Worm (Caenorhabditis elegans) whole organism, mixed stage, embryonic: Measurements from ENCODE around the gene T10D4.11.
"Not testable (repeated sequence)": the region's sequence is repeated elsewhere in the genome, so short reads cannot be mapped to it uniquely, and the experiment has no call there.

Experiments
- bed-3 ChIP-seq: fragments of 200-800 bp; sonication (Bioruptor generic); optimal IDR thresholded peaks from 3 replicates; lab custom pipeline; 2018; ENCODE audit warnings: mild to moderate bottlenecking, missing genetic modification characterization, moderate library complexity, missing compliant biosample characterization
- blmp-1 ChIP-seq: fragments of 150-350 bp; optimal IDR thresholded peaks from 2 replicates; lab custom pipeline; 2014; ENCODE audit warnings: missing biosample characterization, missing genetic modification characterization
- ceh-39 ChIP-seq: fragments of 150-350 bp; optimal IDR thresholded peaks from 2 replicates; lab custom pipeline; 2014; ENCODE audit warnings: missing biosample characterization, missing genetic modification characterization
- ceh-43 ChIP-seq: fragments of 200-800 bp; sonication (Bioruptor generic); optimal IDR thresholded peaks from 2 replicates; lab custom pipeline; 2018; ENCODE audit warnings: mild to moderate bottlenecking, missing genetic modification characterization, moderate library complexity, missing compliant biosample characterization
- cnd-1 ChIP-seq: fragments of 200-800 bp; sonication (Bioruptor generic); optimal IDR thresholded peaks from 2 replicates; lab custom pipeline; 2018; ENCODE audit warnings: mild to moderate bottlenecking, missing genetic modification characterization, missing compliant biosample characterization
- drap-1 ChIP-seq: fragments of 200-800 bp; sonication (Bioruptor generic); optimal IDR thresholded peaks from 3 replicates; lab custom pipeline; 2018; ENCODE audit warnings: mild to moderate bottlenecking, missing genetic modification characterization, missing compliant biosample characterization
- elt-1 ChIP-seq: sonication (generic microtip); optimal IDR thresholded peaks from 2 replicates; lab custom pipeline; 2017; ENCODE audit warnings: missing genetic modification characterization, mild to moderate bottlenecking, missing compliant biosample characterization, antibody characterized with exemption, moderate library complexity, borderline replicate concordance; ENCODE audit not compliant: insufficient read depth
- elt-3 ChIP-seq: fragments of 150-350 bp; optimal IDR thresholded peaks from 2 replicates; lab custom pipeline; 2014; ENCODE audit warnings: missing biosample characterization, missing genetic modification characterization
- flh-1 ChIP-seq: fragments of 200-800 bp; sonication (Bioruptor generic); optimal IDR thresholded peaks from 2 replicates; lab custom pipeline; 2018; ENCODE audit warnings: mild to moderate bottlenecking, missing genetic modification characterization, moderate library complexity, missing compliant biosample characterization
- hlh-1 ChIP-seq: fragments of 150-350 bp; optimal IDR thresholded peaks from 2 replicates; lab custom pipeline; 2014; ENCODE audit warnings: missing biosample characterization, missing genetic modification reagents, missing genetic modification characterization
- lin-13 ChIP-seq: fragments of 150-350 bp; optimal IDR thresholded peaks from 2 replicates; lab custom pipeline; 2014; ENCODE audit warnings: missing biosample characterization, missing genetic modification characterization
- lin-32 ChIP-seq: fragments of 200-800 bp; sonication (Bioruptor generic); optimal IDR thresholded peaks from 2 replicates; lab custom pipeline; 2018; ENCODE audit warnings: mild to moderate bottlenecking, missing genetic modification characterization, missing compliant biosample characterization
- lsy-2 ChIP-seq: fragments of 150-350 bp; optimal IDR thresholded peaks from 2 replicates; lab custom pipeline; 2014; ENCODE audit warnings: missing biosample characterization, missing genetic modification characterization
- mab-5 ChIP-seq: fragments of 150-350 bp; optimal IDR thresholded peaks from 2 replicates; lab custom pipeline; 2014; ENCODE audit warnings: missing biosample characterization, missing genetic modification characterization
- mep-1 ChIP-seq: fragments of 150-350 bp; optimal IDR thresholded peaks from 2 replicates; lab custom pipeline; 2017; ENCODE audit warnings: missing biosample characterization, missing genetic modification reagents, missing genetic modification characterization, inconsistent platforms
- mls-2 ChIP-seq: sonication (generic microtip); optimal IDR thresholded peaks from 2 replicates; lab custom pipeline; 2016; ENCODE audit warnings: mild to moderate bottlenecking, missing genetic modification characterization, moderate library complexity, missing compliant biosample characterization
- nhr-12 ChIP-seq: fragments of 150-350 bp; optimal IDR thresholded peaks from 2 replicates; lab custom pipeline; 2014; ENCODE audit warnings: missing biosample characterization, missing genetic modification characterization
- nhr-2 ChIP-seq: fragments of 150-350 bp; optimal IDR thresholded peaks from 2 replicates; lab custom pipeline; 2014; ENCODE audit warnings: missing biosample characterization, missing genetic modification characterization
- nhr-237 ChIP-seq: fragments of 150-350 bp; optimal IDR thresholded peaks from 2 replicates; lab custom pipeline; 2014; ENCODE audit warnings: missing biosample characterization, missing genetic modification characterization
- nhr-28 ChIP-seq: fragments of 150-350 bp; optimal IDR thresholded peaks from 2 replicates; lab custom pipeline; 2014; ENCODE audit warnings: missing biosample characterization, missing genetic modification characterization
- nhr-76 ChIP-seq: sonication (generic microtip); optimal IDR thresholded peaks from 2 replicates; lab custom pipeline; 2017; ENCODE audit warnings: missing biosample characterization, missing genetic modification characterization
- pha-4 ChIP-seq: fragments of 150-350 bp; optimal IDR thresholded peaks from 2 replicates; lab custom pipeline; 2018; ENCODE audit warnings: missing biosample characterization, missing genetic modification reagents, missing genetic modification characterization
- sem-2 ChIP-seq: fragments of 200-800 bp; sonication (Bioruptor generic); optimal IDR thresholded peaks from 2 replicates; lab custom pipeline; 2018; ENCODE audit warnings: mild to moderate bottlenecking, missing genetic modification characterization, missing compliant biosample characterization
- sptf-1 ChIP-seq: sonication (generic microtip); optimal IDR thresholded peaks from 2 replicates; lab custom pipeline; 2017; ENCODE audit warnings: mild to moderate bottlenecking, missing genetic modification characterization, moderate library complexity, missing compliant biosample characterization
- tbx-8 ChIP-seq: fragments of 200-800 bp; sonication (Bioruptor generic); optimal IDR thresholded peaks from 2 replicates; lab custom pipeline; 2018; ENCODE audit warnings: mild to moderate bottlenecking, missing genetic modification characterization, moderate library complexity, missing compliant biosample characterization
- unc-120 ChIP-seq: sonication (generic microtip); optimal IDR thresholded peaks from 2 replicates; lab custom pipeline; 2017; ENCODE audit warnings: missing genetic modification characterization, missing compliant biosample characterization; ENCODE audit not compliant: poor library complexity, severe bottlenecking
- unc-62 ChIP-seq: fragments of 150-350 bp; optimal IDR thresholded peaks from 2 replicates; lab custom pipeline; 2014; ENCODE audit warnings: missing biosample characterization, missing genetic modification reagents, missing genetic modification characterization
- zip-8 ChIP-seq: fragments of 150-350 bp; optimal IDR thresholded peaks from 2 replicates; lab custom pipeline; 2014; ENCODE audit warnings: missing biosample characterization, missing genetic modification characterization
- ztf-11 ChIP-seq: fragments of 150-350 bp; optimal IDR thresholded peaks from 2 replicates; lab custom pipeline; 2014; ENCODE audit warnings: missing biosample characterization, missing genetic modification characterization

T10D4.11 gene

ce11 chrII:3144552-3144951, 4.9 kb downstream of the T10D4.11 start, which contains the start of gene sri-43:
TSS of gene sri-43 (minus strand) at chrII:3144652.
- TF ChIP-seq pha-4 (tag; lab: Kevin White, UChicago); nhr-12 (tag; lab: Kevin White, UChicago); hlh-1: not testable (repeated sequence)

ce11 chrII:3142855-3143254, 6.6 kb downstream of the T10D4.11 start, which contains the start of gene sri-42:
TSS of gene sri-42 (minus strand) at chrII:3142955.
- TF ChIP-seq mab-5 (tag; lab: Kevin White, UChicago); flh-1 (GFP tag; lab: Kevin White, UChicago); elt-3 (tag; lab: Kevin White, UChicago): not testable (repeated sequence)

ce11 chrII:3137804-3138203, 11.6 kb downstream of the T10D4.11 start, which contains the start of gene sri-54:
TSS of gene sri-54 (minus strand) at chrII:3137904.
- TF ChIP-seq sem-2 (GFP tag; lab: Kevin White, UChicago), result no peak
- no peak for TF ChIP-seq nhr-28 (tag; lab: Kevin White, UChicago)
- TF ChIP-seq bed-3, result no peak
- no peak for TF ChIP-seq cnd-1 (tag; lab: Kevin White, UChicago)
- no peak for TF ChIP-seq mep-1 (tag; lab: Kevin White, UChicago)
- no peak for TF ChIP-seq elt-1 (tag; lab: Kevin White, UChicago)
- TF ChIP-seq ztf-11 (tag; lab: Kevin White, UChicago), result no peak
- no peak for TF ChIP-seq mab-5 (tag; lab: Kevin White, UChicago)
- TF ChIP-seq nhr-237 (tag; lab: Kevin White, UChicago), result no peak
- TF ChIP-seq hlh-1, result no peak
- no peak for TF ChIP-seq tbx-8
- TF ChIP-seq nhr-12 (tag; lab: Kevin White, UChicago), result no peak
- TF ChIP-seq nhr-76 (tag; lab: Kevin White, UChicago), result no peak
- no peak for TF ChIP-seq sptf-1 (tag; lab: Kevin White, UChicago)
- no peak for TF ChIP-seq nhr-2 (tag; lab: Kevin White, UChicago)
- TF ChIP-seq lin-32, result no peak
- no peak for TF ChIP-seq unc-62 (GFP tag; lab: Kevin White, UChicago)
- TF ChIP-seq elt-3 (tag; lab: Kevin White, UChicago), result no peak
- no peak for TF ChIP-seq lsy-2 (tag; lab: Kevin White, UChicago)
- no peak for TF ChIP-seq blmp-1 (tag; lab: Kevin White, UChicago)

- TF ChIP-seq lin-32 (no peak), zip-8 (tag; lab: Kevin White, UChicago) (no peak), nhr-237 (tag; lab: Kevin White, UChicago) (no peak), sem-2 (GFP tag; lab: Kevin White, UChicago) (no peak), cnd-1 (tag; lab: Kevin White, UChicago) (no peak), nhr-12 (tag; lab: Kevin White, UChicago) (no peak), mep-1 (tag; lab: Kevin White, UChicago) (no peak), ztf-11 (tag; lab: Kevin White, UChicago) (no peak), lin-13 (tag; lab: Kevin White, UChicago) (no peak), drap-1 (no peak)
Measured at ce11 chrII:3135293-3135692, 14.1 kb downstream of the T10D4.11 start.

- TF ChIP-seq nhr-2 (tag; lab: Kevin White, UChicago) (no peak), tbx-8 (no peak), sptf-1 (tag; lab: Kevin White, UChicago) (no peak), pha-4 (tag; lab: Kevin White, UChicago) (no peak), elt-3 (tag; lab: Kevin White, UChicago) (no peak), bed-3 (no peak), hlh-1 (no peak), zip-8 (tag; lab: Kevin White, UChicago) (no peak), mls-2 (tag; lab: Kevin White, UChicago) (no peak), ceh-39 (no peak), ceh-43 (no peak), mep-1 (tag; lab: Kevin White, UChicago) (no peak), nhr-12 (tag; lab: Kevin White, UChicago) (no peak), unc-120 (no peak)
Measured at ce11 chrII:3129007-3129406, 20.4 kb downstream of the T10D4.11 start, which contains the start of gene chil-24. TSS of gene chil-24 (plus strand) at chrII:3129162.

ce11 chrII:3126741-3127140, 22.7 kb downstream of the T10D4.11 start, which contains the start of gene ins-31:
TSS of gene ins-31 (plus strand) at chrII:3127041.
- TF ChIP-seq elt-3, nhr-76, nhr-28 (tag; lab: Kevin White, UChicago): not testable (repeated sequence)
